Fruit fly (Drosophila melanogaster) whole organism, embryonic: ENCODE measurements around the gene CG32625.

Experiments
- ATbp ChIP-seq: fragments of 200-800 bp; sonication (Bioruptor generic); optimal IDR thresholded peaks from 2 replicates; lab custom pipeline; 2017; ENCODE audit warnings: missing biosample characterization, mild to moderate bottlenecking, missing genetic modification characterization, missing genetic modification reagents
- Atf-2 ChIP-seq: fragments of 200-800 bp; sonication (Bioruptor generic); optimal IDR thresholded peaks from 2 replicates; lab custom pipeline; 2016; ENCODE audit warnings: missing biosample characterization, missing genetic modification characterization
- Awh ChIP-seq: fragments of 200-800 bp; sonication (Bioruptor generic); IDR thresholded peaks from 2 replicates; pipeline ENCODE4, ENCODE4 v1.3.6; 2022; ENCODE audit warnings: missing biosample characterization, missing genetic modification characterization
- B-H1 ChIP-seq: fragments of 200-800 bp; sonication (Bioruptor generic); IDR thresholded peaks from 3 replicates; pipeline ENCODE4 v1.3.6; 2022; ENCODE audit warnings: missing biosample characterization, missing genetic modification characterization
- CG11695 ChIP-seq: fragments of 200-800 bp; sonication (Bioruptor generic); IDR thresholded peaks from 3 replicates; pipeline ENCODE4 v1.3.6; 2022; ENCODE audit warnings: missing biosample characterization, missing genetic modification characterization
- CG12104 ChIP-seq: fragments of 200-800 bp; sonication (Bioruptor generic); optimal IDR thresholded peaks from 3 replicates; lab custom pipeline; 2016; ENCODE audit warnings: missing biosample characterization, missing genetic modification characterization
- CG12219 ChIP-seq: fragments of 200-800 bp; sonication (Bioruptor generic); optimal IDR thresholded peaks from 3 replicates; lab custom pipeline; 2018; ENCODE audit warnings: missing biosample characterization, mild to moderate bottlenecking, missing genetic modification characterization
- CG12769 ChIP-seq: fragments of 200-800 bp; sonication (Bioruptor generic); optimal IDR thresholded peaks from 2 replicates; lab custom pipeline; 2019; ENCODE audit warnings: missing biosample characterization, mild to moderate bottlenecking, missing genetic modification characterization, moderate library complexity
- CG13424 ChIP-seq: fragments of 200-800 bp; sonication (Bioruptor generic); optimal IDR thresholded peaks from 2 replicates; lab custom pipeline; 2019; ENCODE audit warnings: missing biosample characterization, mild to moderate bottlenecking, missing genetic modification characterization, moderate library complexity
- CG17328 ChIP-seq: fragments of 200-800 bp; sonication (Bioruptor generic); IDR thresholded peaks from 2 replicates; pipeline ENCODE4 v1.3.6; 2022; ENCODE audit warnings: missing biosample characterization, missing genetic modification characterization
- CG17568 ChIP-seq: fragments of 200-800 bp; sonication (Bioruptor generic); optimal IDR thresholded peaks from 2 replicates; lab custom pipeline; 2018; ENCODE audit warnings: missing biosample characterization, mild to moderate bottlenecking, missing genetic modification characterization, moderate library complexity
- CG18599 ChIP-seq: fragments of 200-800 bp; sonication (Bioruptor generic); optimal IDR thresholded peaks from 3 replicates; lab custom pipeline; 2017; ENCODE audit warnings: missing biosample characterization, missing genetic modification characterization, mild to moderate bottlenecking, moderate library complexity, missing genetic modification reagents
- CG2678 ChIP-seq: fragments of 200-800 bp; sonication (Bioruptor generic); optimal IDR thresholded peaks from 3 replicates; lab custom pipeline; 2019; ENCODE audit warnings: missing biosample characterization, mild to moderate bottlenecking, missing genetic modification characterization, moderate library complexity
- CG31441 ChIP-seq: fragments of 200-800 bp; sonication (Bioruptor generic); IDR thresholded peaks from 2 replicates; pipeline ENCODE4 v1.3.6; 2022; ENCODE audit warnings: missing biosample characterization, missing genetic modification characterization
- CG3726 ChIP-seq: fragments of 200-800 bp; sonication (Bioruptor generic); IDR thresholded peaks from 3 replicates; pipeline ENCODE4, ENCODE4 v1.3.6; 2022; ENCODE audit warnings: missing biosample characterization, missing genetic modification characterization
- CG6654 ChIP-seq: fragments of 200-800 bp; sonication (Bioruptor generic); optimal IDR thresholded peaks from 2 replicates; lab custom pipeline; 2017; ENCODE audit warnings: missing biosample characterization, mild to moderate bottlenecking, missing genetic modification characterization
- CG7839 ChIP-seq: fragments of 200-800 bp; sonication (Bioruptor generic); optimal IDR thresholded peaks from 3 replicates; lab custom pipeline; 2018; ENCODE audit warnings: missing biosample characterization, mild to moderate bottlenecking, missing genetic modification characterization, moderate library complexity
- CG8924 ChIP-seq: fragments of 200-800 bp; optimal IDR thresholded peaks from 3 replicates; lab custom pipeline; 2019; ENCODE audit warnings: missing biosample characterization, mild to moderate bottlenecking, missing genetic modification characterization, moderate library complexity
- CG9215 ChIP-seq: fragments of 200-800 bp; sonication (Bioruptor generic); IDR thresholded peaks from 2 replicates; pipeline ENCODE4 v1.3.6; 2022; ENCODE audit warnings: missing biosample characterization, missing genetic modification characterization
- CkIIα-i1 ChIP-seq: fragments of 200-800 bp; sonication (Bioruptor generic); IDR thresholded peaks from 2 replicates; pipeline ENCODE4 v1.3.6; 2022; ENCODE audit warnings: missing biosample characterization, missing genetic modification characterization
- D ChIP-seq, 2 experiments: fragments of 200-800 bp in 1 of 2; fragments of >200 bp in 1 of 2; sonication (Bioruptor generic) in 1 of 2; optimal IDR thresholded peaks; 2 replicates in 1 of 2; 3 replicates in 1 of 2; lab custom pipeline; 2017; ENCODE audit warnings: mild to moderate bottlenecking in 1 of 2, missing biosample characterization in 1 of 2, missing genetic modification characterization in 1 of 2, missing genetic modification reagents in 1 of 2
- Deaf1 ChIP-seq: fragments of 200-800 bp; optimal IDR thresholded peaks from 3 replicates; lab custom pipeline; 2019; ENCODE audit warnings: missing biosample characterization, mild to moderate bottlenecking, missing genetic modification characterization, moderate library complexity
- Dref ChIP-seq: fragments of 200-800 bp; sonication (Bioruptor generic); IDR thresholded peaks from 2 replicates; pipeline ENCODE4 v1.3.6; 2022; ENCODE audit warnings: missing biosample characterization, missing genetic modification characterization
- Ets97D ChIP-seq: fragments of 200-800 bp; sonication (Bioruptor generic); optimal IDR thresholded peaks from 3 replicates; lab custom pipeline; 2016; ENCODE audit warnings: missing biosample characterization, missing genetic modification characterization
- Fer1 ChIP-seq: fragments of 200-800 bp; sonication (Bioruptor generic); optimal IDR thresholded peaks from 2 replicates; lab custom pipeline; 2017; ENCODE audit warnings: missing biosample characterization, mild to moderate bottlenecking, missing genetic modification characterization
- Hr51 ChIP-seq, 2 experiments: fragments of 200-800 bp; sonication (Bioruptor generic); optimal IDR thresholded peaks; 2 replicates in 1 of 2; 3 replicates in 1 of 2; lab custom pipeline; 2016 to 2018; ENCODE audit warnings: missing biosample characterization in 2 of 2, missing genetic modification characterization in 2 of 2, mild to moderate bottlenecking in 1 of 2, moderate library complexity in 1 of 2
- Lhr ChIP-seq: fragments of 200-800 bp; sonication (Bioruptor generic); optimal IDR thresholded peaks from 3 replicates; lab custom pipeline; 2017; ENCODE audit warnings: mild to moderate bottlenecking, missing biosample characterization, missing genetic modification reagents, missing genetic modification characterization
- Nf-YA ChIP-seq: fragments of 200-800 bp; sonication (Bioruptor generic); IDR thresholded peaks from 2 replicates; pipeline ENCODE4 v1.3.6; 2022; ENCODE audit warnings: missing biosample characterization, missing genetic modification characterization
- Pdp1 ChIP-seq, 2 experiments: fragments of 200-800 bp; sonication (Bioruptor generic); optimal IDR thresholded peaks; 3 replicates each; lab custom pipeline; 2016; ENCODE audit warnings: missing biosample characterization in 2 of 2, missing genetic modification characterization in 2 of 2, mild to moderate bottlenecking in 1 of 2, moderate library complexity in 1 of 2
- Ptx1 ChIP-seq: fragments of 200-800 bp; sonication (Bioruptor generic); IDR thresholded peaks from 2 replicates; pipeline ENCODE4 v1.3.6; 2022; ENCODE audit warnings: missing biosample characterization, missing genetic modification characterization
- Side ChIP-seq: fragments of 200-800 bp; sonication (Bioruptor generic); optimal IDR thresholded peaks from 2 replicates; lab custom pipeline; 2016; ENCODE audit warnings: missing biosample characterization, missing genetic modification characterization
- Usf ChIP-seq: fragments of 200-800 bp; sonication (Bioruptor generic); optimal IDR thresholded peaks from 2 replicates; lab custom pipeline; 2017; ENCODE audit warnings: missing genotype, missing biosample characterization, missing genetic modification characterization
- Xbp1 ChIP-seq: fragments of 200-800 bp; sonication (Bioruptor generic); optimal IDR thresholded peaks from 3 replicates; lab custom pipeline; 2016; ENCODE audit warnings: missing biosample characterization, mild to moderate bottlenecking, missing genetic modification characterization
- cg ChIP-seq: fragments of 200-800 bp; sonication (Bioruptor generic); optimal IDR thresholded peaks from 3 replicates; lab custom pipeline; 2019; ENCODE audit warnings: missing biosample characterization, mild to moderate bottlenecking, missing genetic modification characterization, moderate library complexity
- ind ChIP-seq: fragments of 200-800 bp; sonication (Bioruptor generic); optimal IDR thresholded peaks from 3 replicates; lab custom pipeline; 2016; ENCODE audit warnings: missing biosample characterization, missing genetic modification characterization
- kay ChIP-seq: fragments of 200-800 bp; sonication (Bioruptor generic); optimal IDR thresholded peaks from 2 replicates; lab custom pipeline; 2016; ENCODE audit warnings: missing biosample characterization, missing genetic modification characterization
- knrl ChIP-seq: fragments of 200-800 bp; sonication (Bioruptor generic); IDR thresholded peaks from 3 replicates; pipeline ENCODE4 v1.3.6; 2022; ENCODE audit warnings: missing biosample characterization, missing genetic modification characterization; ENCODE audit not compliant: partially characterized antibody
- lola ChIP-seq, 3 experiments: fragments of >200 bp in 2 of 3; fragments of 200-800 bp in 1 of 3; sonication (Bioruptor generic) in 1 of 3; optimal IDR thresholded peaks; 2 replicates each; lab custom pipeline; 2017 to 2019; ENCODE audit warnings: missing biosample characterization in 3 of 3, missing genetic modification characterization in 3 of 3, mild to moderate bottlenecking in 1 of 3, moderate library complexity in 1 of 3
- mld ChIP-seq: fragments of 200-800 bp; sonication (Bioruptor generic); IDR thresholded peaks from 3 replicates; pipeline ENCODE4 v1.3.6; 2022; ENCODE audit warnings: missing biosample characterization, missing genetic modification characterization; ENCODE audit not compliant: partially characterized antibody
- phol ChIP-seq: fragments of 200-800 bp; sonication (Bioruptor generic); optimal IDR thresholded peaks from 3 replicates; lab custom pipeline; 2018; ENCODE audit warnings: missing biosample characterization, mild to moderate bottlenecking, missing genetic modification characterization, moderate library complexity
- pum ChIP-seq: fragments of 200-800 bp; sonication (Bioruptor generic); optimal IDR thresholded peaks from 2 replicates; lab custom pipeline; 2016; ENCODE audit warnings: missing biosample characterization, missing genetic modification characterization
- sens-2 ChIP-seq: fragments of 200-800 bp; sonication (Bioruptor generic); IDR thresholded peaks from 2 replicates; pipeline ENCODE4 v1.3.6; 2022; ENCODE audit warnings: missing biosample characterization, missing genetic modification characterization
- sima ChIP-seq: fragments of 200-800 bp; sonication (Bioruptor generic); optimal IDR thresholded peaks from 2 replicates; lab custom pipeline; 2016; ENCODE audit warnings: missing biosample characterization, missing genetic modification characterization
- slbo ChIP-seq: fragments of 200-800 bp; sonication (Bioruptor generic); IDR thresholded peaks from 2 replicates; pipeline ENCODE4 v1.3.6; 2022; ENCODE audit warnings: missing biosample characterization, missing genetic modification characterization
- sug ChIP-seq: fragments of 200-800 bp; optimal IDR thresholded peaks from 2 replicates; lab custom pipeline; 2019; ENCODE audit warnings: missing biosample characterization, mild to moderate bottlenecking, missing genetic modification characterization, moderate library complexity
- tgo ChIP-seq: fragments of 200-800 bp; sonication (Bioruptor generic); IDR thresholded peaks from 3 replicates; pipeline ENCODE4 v1.3.6; 2022; ENCODE audit warnings: missing biosample characterization, missing genetic modification characterization
- ttk ChIP-seq: fragments of 200-800 bp; sonication (Bioruptor generic); IDR thresholded peaks from 2 replicates; pipeline ENCODE4 v2.1.2; 2022; ENCODE audit warnings: missing biosample characterization, missing genetic modification characterization
- unpg ChIP-seq: fragments of 200-800 bp; sonication (Bioruptor generic); optimal IDR thresholded peaks from 3 replicates; lab custom pipeline; 2018; ENCODE audit warnings: missing biosample characterization, mild to moderate bottlenecking, missing genetic modification characterization, moderate library complexity

The CG32625 gene

dm6 chrX:13788973-13789682 is 32.5 kb upstream of the CG32625 start (continued):
- TF ChIP-seq CG9215 (0 out of 2 replicates have a peak, but pooled peaks have one; percentile 23), ttk (GFP tag; lab: Robert Waterston, UW) (no peak), CkIIα-i1 (GFP tag; lab: Robert Waterston, UW) (no peak), Nf-YA (no peak), CG11695 (GFP tag; lab: Robert Waterston, UW) (peak; percentile 31; the same call in 1 of the 3 replicates), CG3726 (GFP tag; lab: Robert Waterston, UW) (no peak), tgo (GFP tag; lab: Robert Waterston, UW) (0 out of 3 replicates have a peak, but pooled peaks have one; percentile 19), CG6654 (GFP tag; lab: Kevin White, UChicago) (peak; percentile 15), Dref (no peak), CG17328 (GFP tag; lab: Robert Waterston, UW) (no peak), Usf (GFP tag; lab: Kevin White, UChicago) (no peak), Ets97D (GFP tag; lab: Kevin White, UChicago) (no peak), CG12104 (GFP tag; lab: Kevin White, UChicago) (no peak), Xbp1 (GFP tag; lab: Kevin White, UChicago) (peak; percentile 45), CG12769 (tag; lab: Kevin White, UChicago) (peak; percentile 43), Awh (GFP tag; lab: Robert Waterston, UW) (no peak), B-H1 (GFP tag; lab: Robert Waterston, UW) (no peak), CG18599 (GFP tag; lab: Kevin White, UChicago) (peak; percentile 73), Deaf1 (peak; percentile 22), CG2678 (tag; lab: Kevin White, UChicago) (peak; percentile 64), cg (peak; percentile 34), Pdp1 (GFP tag; optimal IDR thresholded peaks at IDR 0.05; lab: Kevin White, UChicago) (peak; percentile 9 to 29), kay (GFP tag; lab: Kevin White, UChicago) (peak; percentile 34), Lhr (no peak), D (optimal IDR thresholded peaks at IDR 0.05; lab: Kevin White, UChicago) (no peak), D (GFP tag; optimal IDR thresholded peaks at IDR 0.05; lab: Kevin White, UChicago) (peak; percentile 45), Side (peak; percentile 42), ind (GFP tag; lab: Kevin White, UChicago) (peak; percentile 35), knrl (GFP tag; lab: Robert Waterston, UW) (no peak), sima (GFP tag; lab: Kevin White, UChicago) (no peak), Atf-2 (GFP tag; lab: Kevin White, UChicago) (peak; percentile 9), sens-2 (GFP tag; lab: Robert Waterston, UW) (no peak), Hr51 (GFP tag; optimal IDR thresholded peaks at IDR 0.05; lab: Kevin White, UChicago) (peak in 1 of 2 experiments; percentile 50), Ptx1 (0 out of 2 replicates have a peak, but pooled peaks have one; percentile 27), CG12219 (GFP tag; lab: Kevin White, UChicago) (peak; percentile 38), CG7839 (tag; lab: Kevin White, UChicago) (peak; percentile 52), CG17568 (GFP tag; lab: Kevin White, UChicago) (no peak), pum (GFP tag; lab: Kevin White, UChicago) (peak; percentile 24), unpg (GFP tag; lab: Kevin White, UChicago) (peak; percentile 40), mld (GFP tag; lab: Robert Waterston, UW) (no peak), lola (GFP tag; optimal IDR thresholded peaks at IDR 0.05; lab: Kevin White, UChicago) (peak in 1 of 3 experiments; percentile 25), CG8924 (tag; lab: Kevin White, UChicago) (peak; percentile 49), CG31441 (peak; percentile 38; the same call in 1 of the 2 replicates), CG13424 (peak; percentile 38), slbo (GFP tag; lab: Robert Waterston, UW) (peak; percentile 37), sug (tag; lab: Kevin White, UChicago) (peak; percentile 20), Fer1 (peak; percentile 55), phol (tag; lab: Kevin White, UChicago) (peak; percentile 36), ATbp (GFP tag; lab: Kevin White, UChicago) (peak; percentile 51)
